Fruit fly (Drosophila melanogaster) whole organism, embryonic: ENCODE results near the gene CG15196.

ENCODE experiments used
- BEAF-32 ChIP-seq: fragments of 200-800 bp; sonication (Bioruptor generic); optimal IDR thresholded peaks from 3 replicates; lab custom pipeline; 2017; ENCODE audit warnings: missing biosample characterization, missing genetic modification characterization, mild to moderate bottlenecking, moderate library complexity, missing genetic modification reagents
- CG10366 ChIP-seq: fragments of 200-800 bp; sonication (Bioruptor generic); IDR thresholded peaks from 2 replicates; pipeline ENCODE4 v1.3.6; 2022; ENCODE audit warnings: missing biosample characterization, missing genetic modification characterization
- CG10565 ChIP-seq: fragments of 200-800 bp; sonication (Bioruptor generic); optimal IDR thresholded peaks from 3 replicates; lab custom pipeline; 2016; ENCODE audit warnings: missing biosample characterization, mild to moderate bottlenecking, missing genetic modification characterization
- CG11560 ChIP-seq: fragments of 200-800 bp; sonication (Bioruptor generic); IDR thresholded peaks from 3 replicates; pipeline ENCODE4 v1.3.6; 2022; ENCODE audit warnings: missing biosample characterization, missing genetic modification characterization
- CG12071 ChIP-seq: fragments of 200-800 bp; sonication (Bioruptor generic); optimal IDR thresholded peaks from 3 replicates; lab custom pipeline; 2018; ENCODE audit warnings: missing biosample characterization, mild to moderate bottlenecking, missing genetic modification characterization
- CG13424 ChIP-seq: fragments of 200-800 bp; sonication (Bioruptor generic); optimal IDR thresholded peaks from 2 replicates; lab custom pipeline; 2019; ENCODE audit warnings: missing biosample characterization, mild to moderate bottlenecking, missing genetic modification characterization, moderate library complexity
- CG14667 ChIP-seq: fragments of 200-800 bp; sonication (Bioruptor generic); IDR thresholded peaks from 2 replicates; pipeline ENCODE4 v1.3.6; 2022; ENCODE audit warnings: missing biosample characterization, missing genetic modification characterization
- CG15269 ChIP-seq: fragments of 200-800 bp; sonication (Bioruptor generic); optimal IDR thresholded peaks from 2 replicates; lab custom pipeline; 2018; ENCODE audit warnings: missing biosample characterization, mild to moderate bottlenecking, missing genetic modification characterization, moderate library complexity
- CG15479 ChIP-seq: fragments of 200-800 bp; sonication (Bioruptor generic); optimal IDR thresholded peaks from 3 replicates; lab custom pipeline; 2019; ENCODE audit warnings: missing biosample characterization, mild to moderate bottlenecking, missing genetic modification characterization, moderate library complexity
- CG2889 ChIP-seq: fragments of 200-800 bp; sonication (Bioruptor generic); IDR thresholded peaks from 3 replicates; pipeline ENCODE4 v1.3.6; 2022; ENCODE audit warnings: missing biosample characterization, missing genetic modification characterization
- CG31388 ChIP-seq: fragments of 200-800 bp; sonication (Bioruptor generic); optimal IDR thresholded peaks from 2 replicates; lab custom pipeline; 2016; ENCODE audit warnings: missing biosample characterization, missing genetic modification characterization
- CG31441 ChIP-seq: fragments of 200-800 bp; sonication (Bioruptor generic); IDR thresholded peaks from 2 replicates; pipeline ENCODE4 v1.3.6; 2022; ENCODE audit warnings: missing biosample characterization, missing genetic modification characterization
- CG34376 ChIP-seq: fragments of 200-800 bp; sonication (Bioruptor generic); optimal IDR thresholded peaks from 2 replicates; lab custom pipeline; 2018; ENCODE audit warnings: missing biosample characterization, mild to moderate bottlenecking, missing genetic modification characterization
- CG7372 ChIP-seq: fragments of 200-800 bp; sonication (Bioruptor generic); IDR thresholded peaks from 2 replicates; pipeline ENCODE4 v1.3.6; 2022; ENCODE audit warnings: missing biosample characterization, missing genetic modification characterization
- CG7963 ChIP-seq: fragments of 200-800 bp; sonication (Bioruptor generic); IDR thresholded peaks from 3 replicates; pipeline ENCODE4 v1.3.6; 2022; ENCODE audit warnings: missing biosample characterization, missing genetic modification characterization; ENCODE audit not compliant: partially characterized antibody
- CG8359 ChIP-seq: fragments of 200-800 bp; sonication (Bioruptor generic); optimal IDR thresholded peaks from 2 replicates; lab custom pipeline; 2017; ENCODE audit warnings: missing biosample characterization, mild to moderate bottlenecking, missing genetic modification characterization, borderline replicate concordance
- CG8388 ChIP-seq: fragments of 200-800 bp; sonication (Bioruptor generic); optimal IDR thresholded peaks from 2 replicates; lab custom pipeline; 2019; ENCODE audit warnings: missing biosample characterization, mild to moderate bottlenecking, missing genetic modification characterization, moderate library complexity
- CG9817 ChIP-seq: fragments of 200-800 bp; sonication (Bioruptor generic); optimal IDR thresholded peaks from 2 replicates; lab custom pipeline; 2018; ENCODE audit warnings: missing biosample characterization, mild to moderate bottlenecking, missing genetic modification characterization, moderate library complexity
- D19A ChIP-seq: fragments of 200-800 bp; optimal IDR thresholded peaks from 3 replicates; lab custom pipeline; 2019; ENCODE audit warnings: missing biosample characterization, mild to moderate bottlenecking, missing genetic modification characterization, moderate library complexity
- Gug ChIP-seq: fragments of 200-800 bp; sonication (Bioruptor generic); IDR thresholded peaks from 4 replicates; pipeline ENCODE4 v1.3.6; 2022; ENCODE audit warnings: missing biosample characterization, missing genetic modification characterization
- HLH3B ChIP-seq: fragments of 200-800 bp; sonication (Bioruptor generic); IDR thresholded peaks from 2 replicates; pipeline ENCODE4 v1.3.6; 2022; ENCODE audit warnings: missing biosample characterization, missing genetic modification characterization
- HLHmδ ChIP-seq: fragments of 200-800 bp; sonication (Bioruptor generic); optimal IDR thresholded peaks from 2 replicates; lab custom pipeline; 2018; ENCODE audit warnings: missing biosample characterization, mild to moderate bottlenecking, missing genetic modification characterization, moderate library complexity
- Kr ChIP-seq: fragments of 200-800 bp; sonication (Bioruptor generic); optimal IDR thresholded peaks from 2 replicates; lab custom pipeline; 2017; ENCODE audit warnings: missing biosample characterization, mild to moderate bottlenecking, missing genetic modification characterization
- Lim3 ChIP-seq: fragments of 200-800 bp; sonication (Bioruptor generic); IDR thresholded peaks from 2 replicates; pipeline ENCODE4 v1.3.6; 2022; ENCODE audit warnings: missing biosample characterization, missing genetic modification characterization
- MBD-R2 ChIP-seq: fragments of 200-800 bp; sonication (Bioruptor generic); IDR thresholded peaks from 2 replicates; pipeline ENCODE4 v1.3.6; 2022; ENCODE audit warnings: missing biosample characterization, missing genetic modification characterization
- Mes4 ChIP-seq: fragments of 200-800 bp; sonication (Bioruptor generic); optimal IDR thresholded peaks from 2 replicates; lab custom pipeline; 2016; ENCODE audit warnings: missing biosample characterization, missing genetic modification characterization
- Sin3A ChIP-seq: fragments of >200 bp; optimal IDR thresholded peaks from 2 replicates; lab custom pipeline; 2018
- Taf1 ChIP-seq: fragments of 200-800 bp; sonication (Bioruptor generic); IDR thresholded peaks from 2 replicates; pipeline ENCODE4 v1.3.6; 2022; ENCODE audit warnings: missing biosample characterization, missing genetic modification characterization
- Tbp ChIP-seq: fragments of >200 bp; optimal IDR thresholded peaks from 2 replicates; lab custom pipeline; 2018; ENCODE audit warnings: missing biosample characterization, missing genetic modification characterization
- ab ChIP-seq: fragments of 200-800 bp; sonication (Bioruptor generic); optimal IDR thresholded peaks from 2 replicates; lab custom pipeline; 2016; ENCODE audit warnings: missing biosample characterization, missing genetic modification characterization
- br ChIP-seq: fragments of >200 bp; optimal IDR thresholded peaks from 2 replicates; lab custom pipeline; 2017
- chm ChIP-seq: fragments of 200-800 bp; sonication (Bioruptor generic); IDR thresholded peaks from 2 replicates; pipeline ENCODE4 v1.3.6; 2022; ENCODE audit warnings: missing biosample characterization, missing genetic modification characterization
- dm ChIP-seq: fragments of 200-800 bp; sonication (Bioruptor generic); optimal IDR thresholded peaks from 3 replicates; lab custom pipeline; 2016; ENCODE audit warnings: missing biosample characterization, missing genetic modification characterization
- eve ChIP-seq, 2 experiments: fragments of >200 bp; optimal IDR thresholded peaks; 2 replicates each; lab custom pipeline; 2017; ENCODE audit warnings: missing biosample characterization in 2 of 2, missing genetic modification characterization in 2 of 2
- ftz-f1 ChIP-seq: fragments of 200-800 bp; sonication (Bioruptor generic); optimal IDR thresholded peaks from 2 replicates; lab custom pipeline; 2016; ENCODE audit warnings: missing biosample characterization, missing genetic modification characterization
- lab ChIP-seq: fragments of 200-800 bp; sonication (Bioruptor generic); optimal IDR thresholded peaks from 3 replicates; lab custom pipeline; 2017; ENCODE audit warnings: missing biosample characterization, missing genetic modification characterization, mild to moderate bottlenecking, moderate library complexity, missing genetic modification reagents
- lbe ChIP-seq: fragments of 200-800 bp; sonication (Bioruptor generic); optimal IDR thresholded peaks from 2 replicates; lab custom pipeline; 2016; ENCODE audit warnings: missing biosample characterization, mild to moderate bottlenecking, missing genetic modification characterization
- nerfin-1 ChIP-seq: fragments of 200-800 bp; sonication (Bioruptor generic); optimal IDR thresholded peaks from 3 replicates; lab custom pipeline; 2019; ENCODE audit warnings: missing biosample characterization, mild to moderate bottlenecking, missing genetic modification characterization, moderate library complexity
- onecut ChIP-seq: fragments of 200-800 bp; sonication (Bioruptor generic); IDR thresholded peaks from 2 replicates; pipeline ENCODE4 v1.3.6; 2022; ENCODE audit warnings: missing biosample characterization, missing genetic modification characterization
- ranshi ChIP-seq: fragments of 200-800 bp; sonication (Bioruptor generic); IDR thresholded peaks from 2 replicates; pipeline ENCODE4 v1.3.6; 2022; ENCODE audit warnings: missing biosample characterization, missing genetic modification characterization
- rib ChIP-seq: fragments of 200-800 bp; sonication (Bioruptor generic); IDR thresholded peaks from 2 replicates; pipeline ENCODE4 v1.3.6; 2022; ENCODE audit warnings: missing biosample characterization, missing genetic modification characterization
- slbo ChIP-seq: fragments of 200-800 bp; sonication (Bioruptor generic); IDR thresholded peaks from 2 replicates; pipeline ENCODE4 v1.3.6; 2022; ENCODE audit warnings: missing biosample characterization, missing genetic modification characterization
- slp2 ChIP-seq: fragments of 200-800 bp; sonication (Bioruptor generic); optimal IDR thresholded peaks from 2 replicates; lab custom pipeline; 2016; ENCODE audit warnings: missing biosample characterization, missing genetic modification characterization
- sna ChIP-seq: fragments of 200-800 bp; sonication (Bioruptor generic); IDR thresholded peaks from 2 replicates; pipeline ENCODE4 v1.3.6; 2022; ENCODE audit warnings: missing biosample characterization, missing genetic modification characterization; ENCODE audit not compliant: partially characterized antibody
- so ChIP-seq: fragments of 200-800 bp; sonication (Bioruptor generic); IDR thresholded peaks from 3 replicates; pipeline ENCODE4 v1.3.6; 2022; ENCODE audit warnings: missing biosample characterization, missing genetic modification characterization
- sob ChIP-seq: fragments of 200-800 bp; sonication (Bioruptor generic); IDR thresholded peaks from 2 replicates; pipeline ENCODE4 v1.3.6; 2022; ENCODE audit warnings: missing biosample characterization, missing genetic modification characterization
- stwl ChIP-seq: fragments of 200-800 bp; sonication (Bioruptor generic); optimal IDR thresholded peaks from 3 replicates; lab custom pipeline; 2018; ENCODE audit warnings: missing biosample characterization, mild to moderate bottlenecking, missing genetic modification characterization, moderate library complexity
- twi ChIP-seq: fragments of 200-800 bp; optimal IDR thresholded peaks from 2 replicates; lab custom pipeline; 2019; ENCODE audit warnings: missing biosample characterization, mild to moderate bottlenecking, missing genetic modification characterization, moderate library complexity
- unc-4 ChIP-seq: fragments of 200-800 bp; sonication (Bioruptor generic); IDR thresholded peaks from 2 replicates; pipeline ENCODE4 v1.3.6; 2022; ENCODE audit warnings: missing biosample characterization, missing genetic modification characterization; ENCODE audit not compliant: partially characterized antibody
- vfl ChIP-seq: fragments of 200-800 bp; sonication (Bioruptor generic); optimal IDR thresholded peaks from 2 replicates; lab custom pipeline; 2016; ENCODE audit warnings: missing biosample characterization, missing genetic modification characterization
- zf30C ChIP-seq: fragments of 200-800 bp; sonication (Bioruptor generic); optimal IDR thresholded peaks from 3 replicates; lab custom pipeline; 2018; ENCODE audit warnings: missing biosample characterization, mild to moderate bottlenecking, missing genetic modification characterization

CG15196 gene

dm6 chrX:11449476-11450119 lies 39.9 kb downstream of the CG15196 start (continued):
- TF ChIP-seq CG7372 (GFP tag; lab: Robert Waterston, UW): peak; percentile 85
- TF ChIP-seq ftz-f1: peak; percentile 26
- TF ChIP-seq Tbp (GFP tag; lab: Kevin White, UChicago): no peak
- TF ChIP-seq sob (GFP tag; lab: Robert Waterston, UW): peak; percentile 85
- TF ChIP-seq lbe (GFP tag; lab: Kevin White, UChicago): peak; percentile 73
- no peak for TF ChIP-seq stwl (tag; lab: Kevin White, UChicago)
- TF ChIP-seq Mes4: peak; percentile 76
- peak; percentile 69 for TF ChIP-seq D19A (tag; lab: Kevin White, UChicago)
- peak; percentile 79; the same call in 2 of the 3 replicates for TF ChIP-seq CG11560
- TF ChIP-seq Sin3A (lab: Kevin White, UChicago): no peak
- TF ChIP-seq BEAF-32: no peak
- TF ChIP-seq so (GFP tag; lab: Robert Waterston, UW): peak; percentile 92
- TF ChIP-seq ab (GFP tag; lab: Kevin White, UChicago): peak; percentile 62
- TF ChIP-seq eve (GFP tag; optimal IDR thresholded peaks at IDR 0.05; lab: Kevin White, UChicago): peak in 1 of 2 experiments; percentile 92
- peak; percentile 86 for TF ChIP-seq CG10366 (GFP tag; lab: Robert Waterston, UW)
- TF ChIP-seq chm (GFP tag; lab: Robert Waterston, UW): peak; percentile 81
- TF ChIP-seq CG13424 (tag; lab: Kevin White, UChicago): peak; percentile 90
- no peak for TF ChIP-seq Kr (GFP tag; lab: Kevin White, UChicago)
- TF ChIP-seq CG15269 (tag; lab: Kevin White, UChicago): peak; percentile 92
- no peak for TF ChIP-seq zf30C
- TF ChIP-seq CG9817 (tag; lab: Kevin White, UChicago): peak; percentile 89
- TF ChIP-seq sna (GFP tag; lab: Robert Waterston, UW): no peak
- TF ChIP-seq Taf1: peak; percentile 65
- peak; percentile 65 for TF ChIP-seq vfl (GFP tag; lab: Kevin White, UChicago)
- TF ChIP-seq unc-4 (GFP tag; lab: Robert Waterston, UW): no peak
- TF ChIP-seq ranshi (GFP tag; lab: Robert Waterston, UW): peak; percentile 84
- peak; percentile 88 for TF ChIP-seq CG12071 (GFP tag; lab: Kevin White, UChicago)
- no peak for TF ChIP-seq HLHmδ (GFP tag; lab: Kevin White, UChicago)
- peak; percentile 79 for TF ChIP-seq CG2889
- peak; percentile 87 for TF ChIP-seq HLH3B (GFP tag; lab: Robert Waterston, UW)
- peak; percentile 57; the same call in 1 of the 2 replicates for TF ChIP-seq Lim3
- TF ChIP-seq CG7963 (GFP tag; lab: Robert Waterston, UW): no peak
- peak; percentile 24 for TF ChIP-seq CG15479 (GFP tag; lab: Kevin White, UChicago)
- TF ChIP-seq dm: peak; percentile 59
- peak; percentile 86 for TF ChIP-seq Gug (GFP tag; lab: Robert Waterston, UW)
- peak; percentile 70 for TF ChIP-seq twi (tag; lab: Kevin White, UChicago)
- TF ChIP-seq CG10565: no peak
- peak; percentile 70 for TF ChIP-seq nerfin-1
- TF ChIP-seq lab (GFP tag; lab: Kevin White, UChicago): peak; percentile 92
- TF ChIP-seq CG31388 (GFP tag; lab: Kevin White, UChicago): peak; percentile 66
- TF ChIP-seq rib: peak; percentile 70; the same call in 1 of the 2 replicates
- peak; percentile 44 for TF ChIP-seq CG8359 (GFP tag; lab: Kevin White, UChicago)
- peak; percentile 61; the same call in 1 of the 2 replicates for TF ChIP-seq MBD-R2 (GFP tag; lab: Robert Waterston, UW)
- peak; percentile 89 for TF ChIP-seq slbo (GFP tag; lab: Robert Waterston, UW)
- TF ChIP-seq CG8388 (GFP tag; lab: Kevin White, UChicago): peak; percentile 80
- peak; percentile 68 for TF ChIP-seq CG34376 (GFP tag; lab: Kevin White, UChicago)
- TF ChIP-seq br (lab: Kevin White, UChicago): no peak
- TF ChIP-seq slp2 (GFP tag; lab: Kevin White, UChicago): peak; percentile 68
- TF ChIP-seq CG31441: peak; percentile 74
- TF ChIP-seq CG14667 (GFP tag; lab: Robert Waterston, UW): peak; percentile 85
- peak; percentile 74 for TF ChIP-seq onecut (GFP tag; lab: Robert Waterston, UW)
